Fruit fly (Drosophila melanogaster): ENCODE measurements around the gene Hsp23.
A peak's percentile ranks its signal among the peaks of the same experiment; 100 is the strongest.

The Hsp23 gene

DNA sequence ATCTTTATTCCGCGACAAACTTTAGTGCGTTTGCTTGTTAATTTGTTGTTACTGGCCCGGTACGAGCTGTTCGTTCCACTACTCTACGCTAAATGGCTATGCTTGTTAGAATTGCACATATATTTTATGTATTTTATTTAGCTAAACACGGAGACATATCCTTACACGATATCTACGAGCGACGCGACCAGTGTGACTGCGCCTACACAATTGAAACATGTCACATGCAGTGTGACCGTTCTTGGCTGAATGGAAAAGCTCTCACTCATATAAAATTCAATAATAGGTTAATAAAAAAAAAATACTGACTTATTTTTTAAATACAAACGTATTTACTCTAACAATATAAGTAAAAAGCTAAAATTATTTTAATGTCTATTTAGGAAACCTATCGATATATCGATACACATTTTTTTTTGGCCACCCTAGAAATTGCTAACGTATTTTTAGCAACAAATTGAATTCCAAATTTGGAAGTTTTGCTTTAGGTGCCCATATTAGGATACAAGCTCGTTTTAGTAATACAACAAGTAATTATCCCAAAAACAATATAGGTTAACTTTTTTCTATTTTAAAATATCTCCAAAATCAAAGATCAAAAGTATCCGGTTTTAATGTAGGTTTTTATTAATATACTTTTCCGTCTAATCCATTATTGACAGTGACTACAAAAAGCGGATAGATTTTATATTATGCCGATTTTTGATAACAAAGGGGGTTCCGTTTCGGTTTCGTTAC, 17.5 kb downstream of the Hsp23 start, which contains the start of gene CG4080 (continued):
- no peak for TF ChIP-seq Spps (tag; optimal IDR thresholded peaks at IDR 0.05)
- TF ChIP-seq sim (GFP tag; IDR thresholded peaks at IDR 0.05), result no peak
- TF ChIP-seq CG9817 (tag; optimal IDR thresholded peaks at IDR 0.05), result no peak
- TF ChIP-seq chif (GFP tag; optimal IDR thresholded peaks at IDR 0.05), result peak in 1 of 2 experiments; percentile 34
- no peak for TF ChIP-seq CG8359 (GFP tag; optimal IDR thresholded peaks at IDR 0.05; ENCODE audit: borderline replicate concordance)
- peak; percentile 25 for TF ChIP-seq MBD-R2 (GFP tag; IDR thresholded peaks at IDR 0.05)
- no peak for TF ChIP-seq CG2199 (GFP tag; IDR thresholded peaks at IDR 0.05)
- peak; percentile 44 for TF ChIP-seq Nf-YC (tag; optimal IDR thresholded peaks at IDR 0.05)
- TF ChIP-seq CG17186 (GFP tag; optimal IDR thresholded peaks at IDR 0.05), result no peak
- peak in 1 of 2 experiments; percentile 25 for TF ChIP-seq insv (GFP tag; optimal IDR thresholded peaks at IDR 0.05)
- peak; percentile 55 for TF ChIP-seq lab (GFP tag; optimal IDR thresholded peaks at IDR 0.05)
- TF ChIP-seq CG18476 (GFP tag; optimal IDR thresholded peaks at IDR 0.05), result peak; percentile 30
- TF ChIP-seq esg (GFP tag; conservative IDR thresholded peaks at IDR 0.05), result no peak
- TF ChIP-seq en (GFP tag; optimal IDR thresholded peaks at IDR 0.05), result no peak
- no peak for TF ChIP-seq run (tag; optimal IDR thresholded peaks at IDR 0.05)
- no peak for TF ChIP-seq tio (GFP tag; optimal IDR thresholded peaks at IDR 0.05)
- no peak for TF ChIP-seq jing (GFP tag; optimal IDR thresholded peaks at IDR 0.05)
- TF ChIP-seq ab (GFP tag; optimal IDR thresholded peaks at IDR 0.05), result no peak
- TF ChIP-seq wdn (GFP tag; IDR thresholded peaks at IDR 0.05), result no peak
- TF ChIP-seq cas (GFP tag; IDR thresholded peaks at IDR 0.05), result no peak
- no peak for TF ChIP-seq CG10209 (GFP tag; optimal IDR thresholded peaks at IDR 0.05)
- no peak for TF ChIP-seq gsb (GFP tag; IDR thresholded peaks at IDR 0.05)
- no peak for TF ChIP-seq tgo (GFP tag; IDR thresholded peaks at IDR 0.05)
- TF ChIP-seq CG8924 (tag; optimal IDR thresholded peaks at IDR 0.05), result peak; percentile 84
- no peak for TF ChIP-seq CG10959 (GFP tag; IDR thresholded peaks at IDR 0.05)
- TF ChIP-seq CG11504 (tag; optimal IDR thresholded peaks at IDR 0.05), result no peak
- TF ChIP-seq nom (GFP tag; optimal IDR thresholded peaks at IDR 0.05), result no peak
- TF ChIP-seq Bteb2 (GFP tag; optimal IDR thresholded peaks at IDR 0.05), result no peak
- TF ChIP-seq CG4854 (GFP tag; optimal IDR thresholded peaks at IDR 0.05), result peak; percentile 11
- no peak for TF ChIP-seq CG1832 (GFP tag; optimal IDR thresholded peaks at IDR 0.05)
- TF ChIP-seq gem (tag; optimal IDR thresholded peaks at IDR 0.05), result peak; percentile 34
- peak; percentile 15 for TF ChIP-seq CG7839 (tag; optimal IDR thresholded peaks at IDR 0.05)
- no peak for TF ChIP-seq CG6683 (GFP tag; optimal IDR thresholded peaks at IDR 0.05)
- TF ChIP-seq D19A (tag; optimal IDR thresholded peaks at IDR 0.05), result no peak
- TF ChIP-seq CG10431 (GFP tag; optimal IDR thresholded peaks at IDR 0.05), result no peak
- TF ChIP-seq fu2 (GFP tag; optimal IDR thresholded peaks at IDR 0.05), result no peak
- TF ChIP-seq CG2889 (GFP tag; IDR thresholded peaks at IDR 0.05), result no peak
- TF ChIP-seq CG1529 (GFP tag; optimal IDR thresholded peaks at IDR 0.05), result no peak
- TF ChIP-seq NK7.1 (GFP tag; optimal IDR thresholded peaks at IDR 0.05), result no peak
- TF ChIP-seq CG10366 (GFP tag; IDR thresholded peaks at IDR 0.05), result no peak
- peak; percentile 11 for TF ChIP-seq gcm (GFP tag; optimal IDR thresholded peaks at IDR 0.05)
- TF ChIP-seq CG14860 (GFP tag; IDR thresholded peaks at IDR 0.05; ENCODE audit: partially characterized antibody), result peak; percentile 59
- no peak for TF ChIP-seq H15 (GFP tag; IDR thresholded peaks at IDR 0.05)
- TF ChIP-seq stwl (tag; optimal IDR thresholded peaks at IDR 0.05), result peak; percentile 86
- peak; percentile 81 for TF ChIP-seq Lhr (GFP tag; optimal IDR thresholded peaks at IDR 0.05)
- TF ChIP-seq jumu (GFP tag; optimal IDR thresholded peaks at IDR 0.05), result no peak
- peak; percentile 40 for TF ChIP-seq gsb-n (tag; optimal IDR thresholded peaks at IDR 0.05)
- no peak for TF ChIP-seq Gsc (GFP tag; IDR thresholded peaks at IDR 0.05)
- TF ChIP-seq stc (GFP tag; IDR thresholded peaks at IDR 0.05), result peak; percentile 53; the same call in 1 of the 2 replicates
- no peak for TF ChIP-seq CG1647 (GFP tag; optimal IDR thresholded peaks at IDR 0.05)

Measured in whole organism, embryonic.